Fruit fly (Drosophila melanogaster) S2 (cell line): ENCODE results near the gene Krn.

Experiments
- CG8478 ChIP-seq: fragments of >200 bp; optimal IDR thresholded peaks from 2 replicates; lab custom pipeline; 2018
- CTCF ChIP-seq, 2 experiments: fragments of >200 bp; optimal IDR thresholded peaks; 2 replicates each; lab custom pipeline; 2018

The Krn gene

dm6 chr3L:17653701-17654667 is at the start of gene Krn, which contains the start of the genes Ndfip and CG7484:
TSS of gene Krn (minus strand) at chr3L:17654280.
TSS of gene Ndfip (minus strand) at chr3L:17654280.
TSS of gene CG7484 (plus strand) at chr3L:17654617.
- TF ChIP-seq CG8478 (lab: Kevin White, UChicago) (no peak), CTCF (optimal IDR thresholded peaks at IDR 0.05; lab: Kevin White, UChicago) (no peak)

dm6 chr3L:17689579-17690191 is 35.6 kb upstream of the Krn start, which contains the start of gene Ccn:
TSS of gene Ccn (plus strand) at chr3L:17690015.
- no peak for TF ChIP-seq CG8478 (lab: Kevin White, UChicago)
- TF ChIP-seq CTCF (optimal IDR thresholded peaks at IDR 0.05; lab: Kevin White, UChicago): no peak

DNA sequence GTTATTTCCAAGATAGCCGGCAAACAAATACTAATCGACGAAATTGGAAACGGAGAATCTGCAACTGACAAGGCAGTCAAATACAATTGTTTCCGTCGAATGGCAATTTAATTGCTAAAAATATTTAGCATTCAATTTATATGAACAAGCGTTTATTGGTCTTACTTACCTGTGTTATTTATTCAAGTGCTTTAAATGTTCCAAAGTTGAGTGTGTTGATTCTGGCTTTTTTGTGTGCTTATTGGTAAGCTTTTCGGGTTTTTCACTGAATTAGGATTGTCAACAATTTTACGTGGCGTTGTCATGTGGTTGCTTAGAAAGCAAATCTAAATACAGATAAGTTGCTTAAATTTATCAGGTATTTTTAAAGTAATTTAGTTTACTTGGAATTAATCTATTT is 17.7 kb upstream of the Krn start:
- TF ChIP-seq CG8478 (lab: Kevin White, UChicago) (no peak), CTCF (optimal IDR thresholded peaks at IDR 0.05; lab: Kevin White, UChicago) (no peak)

dm6 chr3L:17671322-17671721 is 17.2 kb upstream of the Krn start, which contains the start of gene CG34251:
TSS of gene CG34251 (plus strand) at chr3L:17671622.
- no peak for TF ChIP-seq CTCF (optimal IDR thresholded peaks at IDR 0.05; lab: Kevin White, UChicago)
- no peak for TF ChIP-seq CG8478 (lab: Kevin White, UChicago)

dm6 chr3L:17668945-17669779 is 15.1 kb upstream of the Krn start, which contains the start of gene Crtc:
TSS of gene Crtc (minus strand) at chr3L:17669234.
- TF ChIP-seq CG8478 (lab: Kevin White, UChicago): no peak
- peak in 1 of 2 experiments; percentile 34 for TF ChIP-seq CTCF (optimal IDR thresholded peaks at IDR 0.05; lab: Kevin White, UChicago)

dm6 chr3L:17668386-17668944 is 14.4 kb upstream of the Krn start:
- no peak for TF ChIP-seq CTCF (optimal IDR thresholded peaks at IDR 0.05; lab: Kevin White, UChicago)
- no peak for TF ChIP-seq CG8478 (lab: Kevin White, UChicago)

- TF ChIP-seq CG8478 (lab: Kevin White, UChicago) (no peak), CTCF (optimal IDR thresholded peaks at IDR 0.05; lab: Kevin White, UChicago) (no peak)
Measured at dm6 chr3L:17667642-17668362, 13.7 kb upstream of the Krn start.

dm6 chr3L:17665084-17665576 is 11.1 kb upstream of the Krn start:
- TF ChIP-seq CG8478 (lab: Kevin White, UChicago): no peak
- TF ChIP-seq CTCF (optimal IDR thresholded peaks at IDR 0.05; lab: Kevin White, UChicago): no peak

DNA sequence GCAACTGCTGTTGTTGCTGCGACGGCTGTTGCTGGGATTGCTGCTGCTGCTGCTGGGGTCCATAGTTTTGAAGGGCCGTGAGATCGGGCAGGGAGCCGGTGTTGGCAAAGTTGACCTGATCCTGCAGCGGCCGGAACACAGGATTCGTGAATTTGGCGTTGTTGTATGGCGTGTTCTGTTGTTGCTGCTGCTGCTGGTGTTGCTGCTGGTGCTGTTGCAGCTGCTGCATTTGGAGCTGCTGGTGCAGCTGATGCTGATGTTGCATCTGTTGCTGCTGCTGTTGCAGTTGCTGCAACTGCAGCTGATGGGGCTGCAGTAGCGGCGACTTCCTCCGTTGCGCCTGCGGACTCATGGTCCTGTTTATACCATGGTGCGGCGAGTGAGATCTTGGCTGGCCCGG is 9.6 kb upstream of the Krn start:
- no peak for TF ChIP-seq CTCF (optimal IDR thresholded peaks at IDR 0.05; lab: Kevin White, UChicago)
- TF ChIP-seq CG8478 (lab: Kevin White, UChicago): no peak

dm6 chr3L:17659268-17659589 is 5.1 kb upstream of the Krn start:
- TF ChIP-seq CG8478 (lab: Kevin White, UChicago): no peak

- TF ChIP-seq CTCF (optimal IDR thresholded peaks at IDR 0.05; lab: Kevin White, UChicago): no peak
- TF ChIP-seq CG8478 (lab: Kevin White, UChicago): no peak
Measured at dm6 chr3L:17658423-17659267, 4.6 kb upstream of the Krn start.

DNA sequence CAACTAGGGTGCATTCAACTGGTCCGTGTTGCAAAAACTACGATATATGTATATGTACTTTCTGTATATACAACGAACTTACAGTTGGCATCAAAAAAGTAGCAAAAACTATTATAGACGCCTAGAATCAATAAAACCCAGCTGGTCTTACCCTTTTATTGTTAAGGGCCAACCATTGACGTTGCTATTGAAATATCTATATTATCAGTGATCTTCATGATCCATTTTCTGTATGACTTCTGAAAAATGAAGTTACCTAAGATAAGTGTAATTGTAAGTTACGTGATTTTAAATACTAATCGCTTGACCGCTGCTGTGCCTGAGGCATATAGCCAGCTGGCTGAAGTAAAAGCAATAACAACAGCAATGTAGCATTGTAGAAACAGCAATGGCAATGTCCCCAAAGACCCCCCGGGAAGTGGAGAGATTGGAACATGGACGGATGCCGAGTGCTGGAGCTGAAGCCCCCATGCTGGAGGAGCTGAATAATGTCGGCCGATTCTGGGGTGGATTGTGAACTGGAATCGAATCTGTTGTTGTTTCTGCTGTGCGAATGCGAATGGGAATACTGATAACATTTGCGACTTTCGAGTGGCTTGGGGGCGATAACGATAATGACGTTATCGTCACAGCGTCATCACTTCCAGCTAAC is 3.8 kb upstream of the Krn start:
- TF ChIP-seq CTCF (optimal IDR thresholded peaks at IDR 0.05; lab: Kevin White, UChicago): no peak
- no peak for TF ChIP-seq CG8478 (lab: Kevin White, UChicago)
